Worm (Caenorhabditis elegans) whole organism, L3 larva: ENCODE data around the gene C33C12.11.

Source experiments
- ama-1 ChIP-seq: fragments of 150-350 bp; optimal IDR thresholded peaks from 2 replicates; lab custom pipeline; 2018
- ceh-28 ChIP-seq: fragments of 150-350 bp; optimal IDR thresholded peaks from 2 replicates; lab custom pipeline; 2014; ENCODE audit warnings: missing biosample characterization, missing genetic modification reagents, missing genetic modification characterization
- elt-2 ChIP-seq: sonication (generic microtip); optimal IDR thresholded peaks from 2 replicates; lab custom pipeline; 2016; ENCODE audit warnings: missing genetic modification reagents, mild to moderate bottlenecking, missing genetic modification characterization, missing compliant biosample characterization

ce11 chrII:2170085-2170484, 6.5 kb upstream of the C33C12.11 start, which contains the start of gene C33C12.12:
- TF ChIP-seq ama-1 (lab: Kevin White, UChicago), result no peak
- no peak for TF ChIP-seq elt-2
- no peak for TF ChIP-seq ceh-28
